Fruit fly (Drosophila melanogaster): ENCODE measurements around the gene VhaPPA1-1.

Gene VhaPPA1-1

dm6 chr3R:14853767-14854191, 50.1 kb downstream of the VhaPPA1-1 start (continued):
- peak; percentile 79 for TF ChIP-seq CG6163 (GFP tag; IDR thresholded peaks at IDR 0.05)
- peak; percentile 28 for TF ChIP-seq lz (GFP tag; optimal IDR thresholded peaks at IDR 0.05)
- TF ChIP-seq Smox (GFP tag; optimal IDR thresholded peaks at IDR 0.05): no peak
- TF ChIP-seq Hr4 (GFP tag; optimal IDR thresholded peaks at IDR 0.05): no peak
- TF ChIP-seq ss (GFP tag; optimal IDR thresholded peaks at IDR 0.05): peak; percentile 75 to 78
- no peak for TF ChIP-seq Eip93F (GFP tag; optimal IDR thresholded peaks at IDR 0.05)
- TF ChIP-seq Sox15 (GFP tag; optimal IDR thresholded peaks at IDR 0.05): no peak
- peak; percentile 73 for TF ChIP-seq fd85E (GFP tag; optimal IDR thresholded peaks at IDR 0.05)
- peak; percentile 42 for TF ChIP-seq CG7368 (GFP tag; optimal IDR thresholded peaks at IDR 0.05)
- TF ChIP-seq CG8319 (GFP tag; optimal IDR thresholded peaks at IDR 0.05): no peak
- TF ChIP-seq esn (GFP tag; optimal IDR thresholded peaks at IDR 0.05): peak; percentile 71
- peak; percentile 54 for TF ChIP-seq CG1621 (tag; optimal IDR thresholded peaks at IDR 0.05)
- peak; percentile 81 for TF ChIP-seq vri (GFP tag; optimal IDR thresholded peaks at IDR 0.05)
- peak; percentile 74 for TF ChIP-seq CG16779 (tag; optimal IDR thresholded peaks at IDR 0.05)
- peak; percentile 46 for TF ChIP-seq Met (GFP tag; optimal IDR thresholded peaks at IDR 0.05)
- peak; percentile 67 for TF ChIP-seq Sox14 (GFP tag; optimal IDR thresholded peaks at IDR 0.05)
- no peak for TF ChIP-seq fd59A (GFP tag; optimal IDR thresholded peaks at IDR 0.05)
- peak; percentile 37 for TF ChIP-seq CG34406 (GFP tag; optimal IDR thresholded peaks at IDR 0.05)
- TF ChIP-seq CG6808 (GFP tag; optimal IDR thresholded peaks at IDR 0.05): peak; percentile 62
- no peak for TF ChIP-seq CG4318 (GFP tag; optimal IDR thresholded peaks at IDR 0.05)
- TF ChIP-seq CG8632 (GFP tag; optimal IDR thresholded peaks at IDR 0.05): peak; percentile 44
- TF ChIP-seq CG32006 (GFP tag; optimal IDR thresholded peaks at IDR 0.05): no peak
- TF ChIP-seq achi (GFP tag; optimal IDR thresholded peaks at IDR 0.05): peak; percentile 54
- peak; percentile 94 for TF ChIP-seq CG6854 (GFP tag; optimal IDR thresholded peaks at IDR 0.05)
- peak; percentile 55 for TF ChIP-seq dsx (GFP tag; optimal IDR thresholded peaks at IDR 0.05; ENCODE audit: poor library complexity, severe bottlenecking)
- no peak for TF ChIP-seq CG10631 (GFP tag; optimal IDR thresholded peaks at IDR 0.05)
- TF ChIP-seq Eip75B (GFP tag; optimal IDR thresholded peaks at IDR 0.05): peak; percentile 46
- TF ChIP-seq CG9139 (GFP tag; optimal IDR thresholded peaks at IDR 0.05): peak; percentile 72
- TF ChIP-seq Eip78C (GFP tag): peak; percentile 91

DNA sequence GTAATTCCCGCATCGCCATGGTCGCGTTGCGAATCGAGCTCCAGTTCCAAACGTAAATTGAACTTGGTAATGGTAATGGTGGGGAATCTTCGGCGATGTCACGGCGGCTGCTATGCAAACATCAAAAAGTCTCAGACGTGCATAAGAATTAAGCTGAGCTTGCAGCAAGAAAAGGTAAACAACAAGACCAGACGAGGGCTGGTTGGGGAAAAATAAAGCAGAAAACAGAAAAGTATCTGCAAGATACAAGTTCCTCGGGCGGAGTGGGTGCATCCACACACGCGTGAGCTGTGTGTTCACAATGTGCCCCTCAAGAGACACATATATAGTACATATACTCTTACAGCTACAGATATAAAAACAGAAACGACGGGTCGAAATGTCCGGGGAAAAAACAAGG, 51.3 kb downstream of the VhaPPA1-1 start:
- TF ChIP-seq CG6808 (GFP tag; optimal IDR thresholded peaks at IDR 0.05) (peak; percentile 43), CG1621 (tag; optimal IDR thresholded peaks at IDR 0.05) (peak; percentile 50), Sox15 (GFP tag; optimal IDR thresholded peaks at IDR 0.05) (no peak), Eip78C (GFP tag) (peak; percentile 53), fkh (GFP tag; optimal IDR thresholded peaks at IDR 0.05) (no peak), Eip75B (GFP tag; optimal IDR thresholded peaks at IDR 0.05) (peak; percentile 16), ss (GFP tag; optimal IDR thresholded peaks at IDR 0.05) (peak; percentile 38 to 59), dsx (GFP tag; optimal IDR thresholded peaks at IDR 0.05; ENCODE audit: poor library complexity, severe bottlenecking) (peak; percentile 25), CG3919 (GFP tag; optimal IDR thresholded peaks at IDR 0.05) (peak; percentile 1), CG10669 (GFP tag; optimal IDR thresholded peaks at IDR 0.05) (peak; percentile 12), spab (GFP tag; optimal IDR thresholded peaks at IDR 0.05) (peak; percentile 18)

Data from whole organism, prepupa.